1 fruit fly cellular context compared by ENCODE assay signal in genomic region chr3R:23678349-23679193, dm6.
TF ChIP-seq lines count a peak whose summit lies in the region.

Gene GILT2, plus strand, starts transcription at chr3R:23678895.

TF ChIP-seq in whole organism, embryonic, 481 proteins besides CTCF, POLR2A, EP300 and RAD21 (continued from another document and continues in another):
- TF ChIP-seq Awh (GFP tag; IDR thresholded peaks at IDR 0.05; lab: Robert Waterston, UW) (peak; percentile 91), fd3F (GFP tag; optimal IDR thresholded peaks at IDR 0.05; lab: Kevin White, UChicago) (peak; percentile 83), NFAT (GFP tag; IDR thresholded peaks at IDR 0.05; lab: Robert Waterston, UW) (peak; percentile 79), peb (GFP tag; IDR thresholded peaks at IDR 0.05; lab: Robert Waterston, UW) (peak; percentile 85), CG18599 (GFP tag; optimal IDR thresholded peaks at IDR 0.05; lab: Kevin White, UChicago) (peak; percentile 97), CG3065 (GFP tag; optimal IDR thresholded peaks at IDR 0.05; lab: Kevin White, UChicago) (peak; percentile 76), CG32532 (GFP tag; IDR thresholded peaks at IDR 0.05; lab: Robert Waterston, UW) (peak; percentile 89), dysf (GFP tag; IDR thresholded peaks at IDR 0.05; lab: Robert Waterston, UW) (peak; percentile 95), trh (GFP tag; optimal IDR thresholded peaks at IDR 0.05; lab: Kevin White, UChicago) (peak; percentile 84), Mrtf (GFP tag; IDR thresholded peaks at IDR 0.05; lab: Robert Waterston, UW) (peak; percentile 87), CG6683 (GFP tag; optimal IDR thresholded peaks at IDR 0.05; lab: Kevin White, UChicago) (peak; percentile 88), crol (GFP tag; IDR thresholded peaks at IDR 0.05; lab: Robert Waterston, UW) (peak; percentile 42), sna (GFP tag; IDR thresholded peaks at IDR 0.05; lab: Robert Waterston, UW; ENCODE audit: partially characterized antibody) (no peak), Drgx (GFP tag; IDR thresholded peaks at IDR 0.05; lab: Robert Waterston, UW) (peak; percentile 43; the same call in 1 of the 2 replicates), sr (GFP tag; IDR thresholded peaks at IDR 0.05; lab: Robert Waterston, UW) (peak; percentile 50; the same call in 2 of the 3 replicates), H15 (GFP tag; IDR thresholded peaks at IDR 0.05; lab: Robert Waterston, UW) (peak; percentile 86), Hr39 (optimal IDR thresholded peaks at IDR 0.05; lab: Kevin White, UChicago) (no peak), CG10462 (GFP tag; optimal IDR thresholded peaks at IDR 0.05; lab: Kevin White, UChicago) (peak; percentile 77), CG6175 (GFP tag; IDR thresholded peaks at IDR 0.05; lab: Robert Waterston, UW) (peak; percentile 39; the same call in 1 of the 3 replicates), CG13296 (GFP tag; optimal IDR thresholded peaks at IDR 0.05; lab: Kevin White, UChicago) (peak; percentile 94), CG12942 (GFP tag; optimal IDR thresholded peaks at IDR 0.05; lab: Kevin White, UChicago) (peak; percentile 85), Oli (tag; optimal IDR thresholded peaks at IDR 0.05; lab: Kevin White, UChicago) (peak; percentile 92), Hsf (GFP tag; optimal IDR thresholded peaks at IDR 0.05; lab: Kevin White, UChicago) (peak; percentile 80), CG5953 (GFP tag; IDR thresholded peaks at IDR 0.05; lab: Robert Waterston, UW) (peak; percentile 82), CG4730 (GFP tag; IDR thresholded peaks at IDR 0.05; lab: Robert Waterston, UW) (peak; percentile 88), CG18011 (GFP tag; optimal IDR thresholded peaks at IDR 0.05; lab: Kevin White, UChicago) (peak; percentile 78), CG9609 (GFP tag; optimal IDR thresholded peaks at IDR 0.05; lab: Kevin White, UChicago) (peak; percentile 21), nmo (GFP tag; optimal IDR thresholded peaks at IDR 0.05; lab: Kevin White, UChicago) (peak; percentile 95), crc (GFP tag; optimal IDR thresholded peaks at IDR 0.05; lab: Kevin White, UChicago) (no peak), ranshi (GFP tag; IDR thresholded peaks at IDR 0.05; lab: Robert Waterston, UW) (peak; percentile 94), eyg (GFP tag; optimal IDR thresholded peaks at IDR 0.05; lab: Kevin White, UChicago) (peak; percentile 29), Hr78 (GFP tag; optimal IDR thresholded peaks at IDR 0.05; lab: Kevin White, UChicago) (peak in 1 of 2 experiments; percentile 71), GATAe (GFP tag; conservative IDR thresholded peaks at IDR 0.05; lab: Robert Waterston, UW) (peak; percentile 59), MTF-1 (GFP tag; optimal IDR thresholded peaks at IDR 0.05; lab: Kevin White, UChicago; ENCODE audit: borderline replicate concordance) (peak; percentile 76), Taf1 (GFP tag; IDR thresholded peaks at IDR 0.05; lab: Robert Waterston, UW) (peak; percentile 72), Spps (tag; optimal IDR thresholded peaks at IDR 0.05; lab: Kevin White, UChicago) (peak; percentile 84), CG2120 (GFP tag; optimal IDR thresholded peaks at IDR 0.05; lab: Kevin White, UChicago) (peak; percentile 89), CG18619 (GFP tag; optimal IDR thresholded peaks at IDR 0.05; lab: Kevin White, UChicago) (peak; percentile 89), lbe (GFP tag; optimal IDR thresholded peaks at IDR 0.05; lab: Kevin White, UChicago) (peak; percentile 89), kni (GFP tag; optimal IDR thresholded peaks at IDR 0.05; lab: Kevin White, UChicago) (peak; percentile 53), H2.0 (GFP tag; IDR thresholded peaks at IDR 0.05; lab: Robert Waterston, UW) (peak; percentile 87), mam (GFP tag; optimal IDR thresholded peaks at IDR 0.05; lab: Kevin White, UChicago) (peak; percentile 75), CG30403 (GFP tag; optimal IDR thresholded peaks at IDR 0.05; lab: Kevin White, UChicago) (peak; percentile 88), nom (GFP tag; optimal IDR thresholded peaks at IDR 0.05; lab: Kevin White, UChicago) (peak; percentile 39), bowl (GFP tag; IDR thresholded peaks at IDR 0.05; lab: Robert Waterston, UW) (peak; percentile 87), slou (GFP tag; optimal IDR thresholded peaks at IDR 0.05; lab: Kevin White, UChicago) (peak; percentile 57), CG10147 (GFP tag; optimal IDR thresholded peaks at IDR 0.05; lab: Kevin White, UChicago) (peak; percentile 90), Chrac-16 (GFP tag; optimal IDR thresholded peaks at IDR 0.05; lab: Kevin White, UChicago) (peak; percentile 85), Dp (GFP tag; optimal IDR thresholded peaks at IDR 0.05; lab: Kevin White, UChicago) (no peak), corto (GFP tag; optimal IDR thresholded peaks at IDR 0.05; lab: Kevin White, UChicago) (peak; percentile 55), en (GFP tag; optimal IDR thresholded peaks at IDR 0.05; lab: Kevin White, UChicago) (no peak), esg (GFP tag; conservative IDR thresholded peaks at IDR 0.05; lab: Robert Waterston, UW) (peak; percentile 89), aop (GFP tag; IDR thresholded peaks at IDR 0.05; lab: Robert Waterston, UW) (peak; percentile 55; the same call in 1 of the 2 replicates), Lpt (GFP tag; optimal IDR thresholded peaks at IDR 0.05; lab: Kevin White, UChicago) (no peak), bcd (GFP tag; optimal IDR thresholded peaks at IDR 0.05; lab: Kevin White, UChicago) (peak; percentile 92), Kr (GFP tag; optimal IDR thresholded peaks at IDR 0.05; lab: Kevin White, UChicago) (no peak), twi (tag; optimal IDR thresholded peaks at IDR 0.05; lab: Kevin White, UChicago) (peak; percentile 76), Bteb2 (GFP tag; optimal IDR thresholded peaks at IDR 0.05; lab: Kevin White, UChicago) (peak; percentile 44), mld (GFP tag; IDR thresholded peaks at IDR 0.05; lab: Robert Waterston, UW; ENCODE audit: partially characterized antibody) (no peak), Doc2 (GFP tag; IDR thresholded peaks at IDR 0.05; lab: Robert Waterston, UW) (no peak), lov (optimal IDR thresholded peaks at IDR 0.05; lab: Kevin White, UChicago) (no peak), lov (GFP tag; IDR thresholded peaks at IDR 0.05; lab: Robert Waterston, UW) (peak; percentile 89), HLH54F (GFP tag; optimal IDR thresholded peaks at IDR 0.05; lab: Kevin White, UChicago) (peak; percentile 46), repo (GFP tag; optimal IDR thresholded peaks at IDR 0.05; lab: Kevin White, UChicago) (no peak), tna (GFP tag; IDR thresholded peaks at IDR 0.05; lab: Robert Waterston, UW; ENCODE audit: partially characterized antibody) (no peak), sug (tag; optimal IDR thresholded peaks at IDR 0.05; lab: Kevin White, UChicago) (peak; percentile 88), wdn (GFP tag; IDR thresholded peaks at IDR 0.05; lab: Robert Waterston, UW) (peak; percentile 79), B-H2 (GFP tag; optimal IDR thresholded peaks at IDR 0.05; lab: Kevin White, UChicago) (peak; percentile 87), disco-r (GFP tag; optimal IDR thresholded peaks at IDR 0.05; lab: Kevin White, UChicago) (no peak), zen2 (GFP tag; IDR thresholded peaks at IDR 0.05; lab: Robert Waterston, UW; ENCODE audit: partially characterized antibody) (no peak), CG16779 (GFP tag; IDR thresholded peaks at IDR 0.05; lab: Robert Waterston, UW) (0 out of 2 replicates have a peak, but pooled peaks have one; percentile 32), odd (GFP tag; optimal IDR thresholded peaks at IDR 0.05; lab: Kevin White, UChicago) (peak; percentile 89), Oaz (GFP tag; IDR thresholded peaks at IDR 0.05; lab: Robert Waterston, UW) (peak; percentile 82), eve (GFP tag; optimal IDR thresholded peaks at IDR 0.05; lab: Kevin White, UChicago) (no peak), CG14014 (GFP tag; IDR thresholded peaks at IDR 0.05; lab: Robert Waterston, UW) (peak; percentile 94), Camta (GFP tag; optimal IDR thresholded peaks at IDR 0.05; lab: Kevin White, UChicago) (peak; percentile 39), Bdp1 (GFP tag; optimal IDR thresholded peaks at IDR 0.05; lab: Kevin White, UChicago) (peak; percentile 49), jumu (GFP tag; optimal IDR thresholded peaks at IDR 0.05; lab: Kevin White, UChicago) (no peak), CG13775 (GFP tag; optimal IDR thresholded peaks at IDR 0.05; lab: Kevin White, UChicago) (peak; percentile 88), jigr1 (GFP tag; IDR thresholded peaks at IDR 0.05; lab: Robert Waterston, UW) (peak; percentile 57; the same call in 2 of the 3 replicates), maf-S (GFP tag; optimal IDR thresholded peaks at IDR 0.05; lab: Kevin White, UChicago) (peak; percentile 15), Hey (tag; optimal IDR thresholded peaks at IDR 0.05; lab: Kevin White, UChicago) (no peak), hbn (GFP tag; IDR thresholded peaks at IDR 0.05; lab: Robert Waterston, UW; ENCODE audit: partially characterized antibody) (no peak), pita (GFP tag; optimal IDR thresholded peaks at IDR 0.05; lab: Kevin White, UChicago) (no peak), CG10209 (GFP tag; optimal IDR thresholded peaks at IDR 0.05; lab: Kevin White, UChicago) (peak; percentile 91), CG10959 (GFP tag; IDR thresholded peaks at IDR 0.05; lab: Robert Waterston, UW) (peak; percentile 89), CG2889 (GFP tag; IDR thresholded peaks at IDR 0.05; lab: Robert Waterston, UW) (peak; percentile 77; the same call in 2 of the 3 replicates), kah (GFP tag; optimal IDR thresholded peaks at IDR 0.05; lab: Kevin White, UChicago) (peak; percentile 88), Dad (GFP tag; optimal IDR thresholded peaks at IDR 0.05; lab: Kevin White, UChicago) (peak; percentile 61), Med (GFP tag; lab: Kevin White, UChicago) (peak; percentile 90), caup (GFP tag; optimal IDR thresholded peaks at IDR 0.05; lab: Kevin White, UChicago; ENCODE audit: severe bottlenecking) (peak; percentile 93), CG11247 (GFP tag; IDR thresholded peaks at IDR 0.05; lab: Robert Waterston, UW) (peak; percentile 87), Elba2 (GFP tag; optimal IDR thresholded peaks at IDR 0.05; lab: Kevin White, UChicago) (peak; percentile 24), dmrt99B (tag; optimal IDR thresholded peaks at IDR 0.05; lab: Kevin White, UChicago) (peak; percentile 96), Myb (GFP tag; optimal IDR thresholded peaks at IDR 0.05; lab: Kevin White, UChicago) (no peak), mirr (GFP tag; optimal IDR thresholded peaks at IDR 0.05; lab: Kevin White, UChicago) (peak; percentile 3), HLH4C (GFP tag; IDR thresholded peaks at IDR 0.05; lab: Robert Waterston, UW; ENCODE audit: partially characterized antibody) (no peak), CG14710 (tag; optimal IDR thresholded peaks at IDR 0.05; lab: Kevin White, UChicago) (peak; percentile 90), ems (GFP tag; optimal IDR thresholded peaks at IDR 0.05; lab: Kevin White, UChicago) (peak; percentile 45), CG17912 (GFP tag; optimal IDR thresholded peaks at IDR 0.05; lab: Kevin White, UChicago) (peak; percentile 53), inv (GFP tag; IDR thresholded peaks at IDR 0.05; lab: Robert Waterston, UW; ENCODE audit: partially characterized antibody) (no peak), CG10366 (GFP tag; IDR thresholded peaks at IDR 0.05; lab: Robert Waterston, UW) (peak; percentile 88), Pdp1 (GFP tag; optimal IDR thresholded peaks at IDR 0.05; lab: Kevin White, UChicago) (peak; percentile 55), sc (optimal IDR thresholded peaks at IDR 0.05; lab: Kevin White, UChicago) (no peak), sc (GFP tag; optimal IDR thresholded peaks at IDR 0.05; lab: Kevin White, UChicago) (peak; percentile 80), sqz (GFP tag; optimal IDR thresholded peaks at IDR 0.05; lab: Kevin White, UChicago) (peak; percentile 88), da (GFP tag; optimal IDR thresholded peaks at IDR 0.05; lab: Kevin White, UChicago) (peak; percentile 16), CkIIα-i1 (GFP tag; IDR thresholded peaks at IDR 0.05; lab: Robert Waterston, UW) (peak; percentile 45; the same call in 1 of the 2 replicates), CG33213 (GFP tag; optimal IDR thresholded peaks at IDR 0.05; lab: Kevin White, UChicago) (peak; percentile 51), CoRest (tag; optimal IDR thresholded peaks at IDR 0.05; lab: Kevin White, UChicago) (peak; percentile 93), CG17568 (GFP tag; optimal IDR thresholded peaks at IDR 0.05; lab: Kevin White, UChicago) (no peak), CrebB (tag; optimal IDR thresholded peaks at IDR 0.05; lab: Kevin White, UChicago) (peak; percentile 80), stc (GFP tag; IDR thresholded peaks at IDR 0.05; lab: Robert Waterston, UW) (peak; percentile 88), CG11560 (tag; IDR thresholded peaks at IDR 0.05; lab: Robert Waterston, UW) (peak; percentile 81), CG8359 (GFP tag; optimal IDR thresholded peaks at IDR 0.05; lab: Kevin White, UChicago; ENCODE audit: borderline replicate concordance) (peak; percentile 81), CG8089 (GFP tag; optimal IDR thresholded peaks at IDR 0.05; lab: Kevin White, UChicago) (no peak), dan (GFP tag; IDR thresholded peaks at IDR 0.05; lab: Robert Waterston, UW) (no peak), az2 (GFP tag; optimal IDR thresholded peaks at IDR 0.05; lab: Kevin White, UChicago) (peak; percentile 90), Xbp1 (GFP tag; optimal IDR thresholded peaks at IDR 0.05; lab: Kevin White, UChicago) (peak; percentile 89), Gug (GFP tag; IDR thresholded peaks at IDR 0.05; lab: Robert Waterston, UW) (peak; percentile 81), Ets65A (GFP tag; lab: Kevin White, UChicago) (peak; percentile 1), ap (GFP tag; IDR thresholded peaks at IDR 0.05; lab: Robert Waterston, UW) (peak; percentile 87), luna (GFP tag; optimal IDR thresholded peaks at IDR 0.05; lab: Kevin White, UChicago) (no peak), CG34422 (GFP tag; IDR thresholded peaks at IDR 0.05; lab: Robert Waterston, UW) (peak; percentile 91), crp (GFP tag; optimal IDR thresholded peaks at IDR 0.05; lab: Kevin White, UChicago) (peak in 1 of 2 experiments; percentile 59), CG11723 (GFP tag; optimal IDR thresholded peaks at IDR 0.05; lab: Kevin White, UChicago) (peak; percentile 90), cas (GFP tag; IDR thresholded peaks at IDR 0.05; lab: Robert Waterston, UW) (peak; percentile 78), Dfd (GFP tag; optimal IDR thresholded peaks at IDR 0.05; lab: Kevin White, UChicago) (peak in 1 of 2 experiments; percentile 41), CG8765 (GFP tag; IDR thresholded peaks at IDR 0.05; lab: Robert Waterston, UW) (peak; percentile 79), Sox100B (GFP tag; optimal IDR thresholded peaks at IDR 0.05; lab: Kevin White, UChicago) (peak; percentile 91), Asciz (GFP tag; optimal IDR thresholded peaks at IDR 0.05; lab: Kevin White, UChicago) (peak; percentile 94)
